Worm (Caenorhabditis elegans) whole organism, mixed stage, embryonic: Measurements from ENCODE around the gene Y53F4B.25.
A peak's percentile ranks its signal among the peaks of the same experiment; 100 is the strongest.

Experiments used
- M03D4.4 ChIP-seq: sonication (generic microtip); optimal IDR thresholded peaks from 2 replicates; lab custom pipeline; 2017; ENCODE audit warnings: mild to moderate bottlenecking, missing genetic modification characterization, missing compliant biosample characterization
- bed-3 ChIP-seq: fragments of 200-800 bp; sonication (Bioruptor generic); optimal IDR thresholded peaks from 3 replicates; lab custom pipeline; 2018; ENCODE audit warnings: mild to moderate bottlenecking, missing genetic modification characterization, moderate library complexity, missing compliant biosample characterization
- blmp-1 ChIP-seq: fragments of 150-350 bp; optimal IDR thresholded peaks from 2 replicates; lab custom pipeline; 2014; ENCODE audit warnings: missing biosample characterization, missing genetic modification characterization
- ceh-39 ChIP-seq: fragments of 150-350 bp; optimal IDR thresholded peaks from 2 replicates; lab custom pipeline; 2014; ENCODE audit warnings: missing biosample characterization, missing genetic modification characterization
- ceh-43 ChIP-seq: fragments of 200-800 bp; sonication (Bioruptor generic); optimal IDR thresholded peaks from 2 replicates; lab custom pipeline; 2018; ENCODE audit warnings: mild to moderate bottlenecking, missing genetic modification characterization, moderate library complexity, missing compliant biosample characterization
- ceh-83 ChIP-seq: fragments of 200-800 bp; sonication (Bioruptor generic); optimal IDR thresholded peaks from 2 replicates; lab custom pipeline; 2018; ENCODE audit warnings: mild to moderate bottlenecking, missing genetic modification characterization, missing compliant biosample characterization
- ces-1 ChIP-seq: fragments of 150-350 bp; optimal IDR thresholded peaks from 2 replicates; lab custom pipeline; 2014; ENCODE audit warnings: missing biosample characterization, missing genetic modification reagents, missing genetic modification characterization
- cnd-1 ChIP-seq: fragments of 200-800 bp; sonication (Bioruptor generic); optimal IDR thresholded peaks from 2 replicates; lab custom pipeline; 2018; ENCODE audit warnings: mild to moderate bottlenecking, missing genetic modification characterization, missing compliant biosample characterization
- drap-1 ChIP-seq: fragments of 200-800 bp; sonication (Bioruptor generic); optimal IDR thresholded peaks from 3 replicates; lab custom pipeline; 2018; ENCODE audit warnings: mild to moderate bottlenecking, missing genetic modification characterization, missing compliant biosample characterization
- elt-1 ChIP-seq: sonication (generic microtip); optimal IDR thresholded peaks from 2 replicates; lab custom pipeline; 2017; ENCODE audit warnings: missing genetic modification characterization, mild to moderate bottlenecking, missing compliant biosample characterization, antibody characterized with exemption, moderate library complexity, borderline replicate concordance; ENCODE audit not compliant: insufficient read depth
- elt-3 ChIP-seq: fragments of 150-350 bp; optimal IDR thresholded peaks from 2 replicates; lab custom pipeline; 2014; ENCODE audit warnings: missing biosample characterization, missing genetic modification characterization
- flh-1 ChIP-seq: fragments of 200-800 bp; sonication (Bioruptor generic); optimal IDR thresholded peaks from 2 replicates; lab custom pipeline; 2018; ENCODE audit warnings: mild to moderate bottlenecking, missing genetic modification characterization, moderate library complexity, missing compliant biosample characterization
- ham-2 ChIP-seq: fragments of 200-800 bp; sonication (Bioruptor generic); optimal IDR thresholded peaks from 2 replicates; lab custom pipeline; 2018; ENCODE audit warnings: mild to moderate bottlenecking, missing genetic modification characterization, missing compliant biosample characterization
- hlh-1 ChIP-seq: fragments of 150-350 bp; optimal IDR thresholded peaks from 2 replicates; lab custom pipeline; 2014; ENCODE audit warnings: missing biosample characterization, missing genetic modification reagents, missing genetic modification characterization
- lin-13 ChIP-seq: fragments of 150-350 bp; optimal IDR thresholded peaks from 2 replicates; lab custom pipeline; 2014; ENCODE audit warnings: missing biosample characterization, missing genetic modification characterization
- lin-32 ChIP-seq: fragments of 200-800 bp; sonication (Bioruptor generic); optimal IDR thresholded peaks from 2 replicates; lab custom pipeline; 2018; ENCODE audit warnings: mild to moderate bottlenecking, missing genetic modification characterization, missing compliant biosample characterization
- lsy-2 ChIP-seq: fragments of 150-350 bp; optimal IDR thresholded peaks from 2 replicates; lab custom pipeline; 2014; ENCODE audit warnings: missing biosample characterization, missing genetic modification characterization
- mab-5 ChIP-seq: fragments of 150-350 bp; optimal IDR thresholded peaks from 2 replicates; lab custom pipeline; 2014; ENCODE audit warnings: missing biosample characterization, missing genetic modification characterization
- mep-1 ChIP-seq: fragments of 150-350 bp; optimal IDR thresholded peaks from 2 replicates; lab custom pipeline; 2017; ENCODE audit warnings: missing biosample characterization, missing genetic modification reagents, missing genetic modification characterization, inconsistent platforms
- mls-2 ChIP-seq: sonication (generic microtip); optimal IDR thresholded peaks from 2 replicates; lab custom pipeline; 2016; ENCODE audit warnings: mild to moderate bottlenecking, missing genetic modification characterization, moderate library complexity, missing compliant biosample characterization
- nhr-12 ChIP-seq: fragments of 150-350 bp; optimal IDR thresholded peaks from 2 replicates; lab custom pipeline; 2014; ENCODE audit warnings: missing biosample characterization, missing genetic modification characterization
- nhr-2 ChIP-seq: fragments of 150-350 bp; optimal IDR thresholded peaks from 2 replicates; lab custom pipeline; 2014; ENCODE audit warnings: missing biosample characterization, missing genetic modification characterization
- nhr-237 ChIP-seq: fragments of 150-350 bp; optimal IDR thresholded peaks from 2 replicates; lab custom pipeline; 2014; ENCODE audit warnings: missing biosample characterization, missing genetic modification characterization
- nhr-28 ChIP-seq: fragments of 150-350 bp; optimal IDR thresholded peaks from 2 replicates; lab custom pipeline; 2014; ENCODE audit warnings: missing biosample characterization, missing genetic modification characterization
- nhr-76 ChIP-seq: sonication (generic microtip); optimal IDR thresholded peaks from 2 replicates; lab custom pipeline; 2017; ENCODE audit warnings: missing biosample characterization, missing genetic modification characterization
- pha-4 ChIP-seq: fragments of 150-350 bp; optimal IDR thresholded peaks from 2 replicates; lab custom pipeline; 2018; ENCODE audit warnings: missing biosample characterization, missing genetic modification reagents, missing genetic modification characterization
- snpc-4 ChIP-seq: fragments of 150-350 bp; optimal IDR thresholded peaks from 2 replicates; lab custom pipeline; 2014; ENCODE audit warnings: missing biosample characterization, missing genetic modification characterization
- sptf-1 ChIP-seq: sonication (generic microtip); optimal IDR thresholded peaks from 2 replicates; lab custom pipeline; 2017; ENCODE audit warnings: mild to moderate bottlenecking, missing genetic modification characterization, moderate library complexity, missing compliant biosample characterization
- tbx-8 ChIP-seq: fragments of 200-800 bp; sonication (Bioruptor generic); optimal IDR thresholded peaks from 2 replicates; lab custom pipeline; 2018; ENCODE audit warnings: mild to moderate bottlenecking, missing genetic modification characterization, moderate library complexity, missing compliant biosample characterization
- unc-39 ChIP-seq: fragments of 150-350 bp; optimal IDR thresholded peaks from 2 replicates; lab custom pipeline; 2014; ENCODE audit warnings: missing biosample characterization, missing genetic modification characterization
- unc-62 ChIP-seq: fragments of 150-350 bp; optimal IDR thresholded peaks from 2 replicates; lab custom pipeline; 2014; ENCODE audit warnings: missing biosample characterization, missing genetic modification reagents, missing genetic modification characterization
- zip-8 ChIP-seq: fragments of 150-350 bp; optimal IDR thresholded peaks from 2 replicates; lab custom pipeline; 2014; ENCODE audit warnings: missing biosample characterization, missing genetic modification characterization

The Y53F4B.25 gene

ce11 chrII:15111352-15111751 is 24.6 kb upstream of the Y53F4B.25 start:
- TF ChIP-seq nhr-2 (tag; lab: Kevin White, UChicago), result no peak
- no peak for TF ChIP-seq mep-1 (tag; lab: Kevin White, UChicago)
- no peak for TF ChIP-seq ceh-83 (GFP tag; lab: Kevin White, UChicago)
- no peak for TF ChIP-seq ham-2 (GFP tag; lab: Kevin White, UChicago)
- no peak for TF ChIP-seq blmp-1 (tag; lab: Kevin White, UChicago)
- TF ChIP-seq nhr-76 (tag; lab: Kevin White, UChicago), result no peak
- no peak for TF ChIP-seq M03D4.4 (tag; lab: Kevin White, UChicago)
- no peak for TF ChIP-seq lin-32
- no peak for TF ChIP-seq unc-39 (tag; lab: Kevin White, UChicago)

- TF ChIP-seq ces-1, result peak; percentile 80
- peak; percentile 16 for TF ChIP-seq sptf-1 (tag; lab: Kevin White, UChicago)
- no peak for TF ChIP-seq nhr-2 (tag; lab: Kevin White, UChicago)
- TF ChIP-seq drap-1 (GFP tag; lab: Kevin White, UChicago), result no peak
- TF ChIP-seq mls-2 (tag; lab: Kevin White, UChicago), result peak; percentile 15
- no peak for TF ChIP-seq nhr-12 (tag; lab: Kevin White, UChicago)
- peak; percentile 42 for TF ChIP-seq nhr-237 (tag; lab: Kevin White, UChicago)
- TF ChIP-seq ceh-43 (GFP tag; lab: Kevin White, UChicago), result peak; percentile 47
- TF ChIP-seq lsy-2 (tag; lab: Kevin White, UChicago), result peak; percentile 21
- peak; percentile 59 for TF ChIP-seq pha-4
- peak; percentile 59 for TF ChIP-seq mep-1 (tag; lab: Kevin White, UChicago)
- no peak for TF ChIP-seq cnd-1 (tag; lab: Kevin White, UChicago)
- TF ChIP-seq lin-13 (tag; lab: Kevin White, UChicago), result peak; percentile 19
- no peak for TF ChIP-seq zip-8 (tag; lab: Kevin White, UChicago)
These were observed 16.2 kb upstream of the Y53F4B.25 start, which contains the start of gene arp-1 for ce11 chrII:15119537-15120360. Gene arp-1, plus strand, starts transcription at chrII:15120301.

ce11 chrII:15124193-15124592 is 11.8 kb upstream of the Y53F4B.25 start, which contains the start of gene Y53F4B.23:
Gene Y53F4B.23, plus strand, starts transcription at chrII:15124504.
- TF ChIP-seq ham-2 (GFP tag; lab: Kevin White, UChicago), result no peak
- no peak for TF ChIP-seq nhr-2 (tag; lab: Kevin White, UChicago)
- TF ChIP-seq snpc-4, result no peak
- no peak for TF ChIP-seq unc-39 (tag; lab: Kevin White, UChicago)
- no peak for TF ChIP-seq bed-3 (GFP tag; lab: Kevin White, UChicago)
- TF ChIP-seq hlh-1 (tag; lab: Kevin White, UChicago), result no peak
- TF ChIP-seq tbx-8 (GFP tag; lab: Kevin White, UChicago), result no peak
- no peak for TF ChIP-seq lsy-2 (tag; lab: Kevin White, UChicago)
- no peak for TF ChIP-seq elt-3 (tag; lab: Kevin White, UChicago)
- no peak for TF ChIP-seq nhr-76 (tag; lab: Kevin White, UChicago)
- TF ChIP-seq mep-1 (tag; lab: Kevin White, UChicago), result no peak
- TF ChIP-seq drap-1 (GFP tag; lab: Kevin White, UChicago), result no peak
- no peak for TF ChIP-seq flh-1
- no peak for TF ChIP-seq ceh-39
- no peak for TF ChIP-seq mab-5 (tag; lab: Kevin White, UChicago)
- TF ChIP-seq sptf-1 (tag; lab: Kevin White, UChicago), result no peak
- TF ChIP-seq nhr-237 (tag; lab: Kevin White, UChicago), result no peak
- TF ChIP-seq elt-1 (tag; lab: Kevin White, UChicago), result no peak
- no peak for TF ChIP-seq cnd-1 (tag; lab: Kevin White, UChicago)
- TF ChIP-seq zip-8 (tag; lab: Kevin White, UChicago), result no peak

ce11 chrII:15130512-15130911 is 5.5 kb upstream of the Y53F4B.25 start, which contains the start of gene Y53F4B.62:
Gene Y53F4B.62, minus strand, starts transcription at chrII:15130612.
- no peak for TF ChIP-seq nhr-28
- no peak for TF ChIP-seq mab-5 (tag; lab: Kevin White, UChicago)
- no peak for TF ChIP-seq unc-62
- no peak for TF ChIP-seq M03D4.4 (tag; lab: Kevin White, UChicago)
- TF ChIP-seq mep-1 (tag; lab: Kevin White, UChicago), result no peak
- TF ChIP-seq, all 35 proteins: peak for 0
